Worm (Caenorhabditis elegans) whole organism, early embryonic: Measurements from ENCODE around the gene F55G7.5.

Experiments
- B0310.2 ChIP-seq: sonication (generic microtip); optimal IDR thresholded peaks from 2 replicates; lab custom pipeline; 2016; ENCODE audit warnings: mild to moderate bottlenecking, missing genetic modification characterization, missing compliant biosample characterization
- F13C5.2 ChIP-seq: sonication (generic microtip); optimal IDR thresholded peaks from 2 replicates; lab custom pipeline; 2017; ENCODE audit warnings: mild to moderate bottlenecking, missing genetic modification characterization, inconsistent platforms, missing compliant biosample characterization
- ama-1 ChIP-seq: fragments of 150-350 bp; optimal IDR thresholded peaks from 2 replicates; lab custom pipeline; 2014
- ceh-13 ChIP-seq: fragments of 200-800 bp; sonication (Bioruptor generic); optimal IDR thresholded peaks from 2 replicates; lab custom pipeline; 2018; ENCODE audit warnings: mild to moderate bottlenecking, missing genetic modification characterization, missing compliant biosample characterization
- flt-1 ChIP-seq: fragments of 200-800 bp; sonication (Bioruptor generic); IDR thresholded peaks from 2 replicates; pipeline ENCODE4 v1.3.6; 2022; ENCODE audit warnings: missing genetic modification characterization, missing compliant biosample characterization
- hmbx-1 ChIP-seq: sonication (generic microtip); optimal IDR thresholded peaks from 2 replicates; lab custom pipeline; 2016; ENCODE audit warnings: mild to moderate bottlenecking, missing genetic modification characterization, missing compliant biosample characterization
- hmg-4 ChIP-seq: fragments of 200-800 bp; sonication (Bioruptor generic); optimal IDR thresholded peaks from 2 replicates; lab custom pipeline; 2018; ENCODE audit warnings: mild to moderate bottlenecking, missing genetic modification characterization, missing compliant biosample characterization
- hnd-1 ChIP-seq: sonication (generic microtip); optimal IDR thresholded peaks from 2 replicates; lab custom pipeline; 2016; ENCODE audit warnings: missing genetic modification characterization, missing compliant biosample characterization
- pes-1 ChIP-seq: fragments of 200-800 bp; sonication (Bioruptor generic); IDR thresholded peaks from 2 replicates; pipeline ENCODE4 v1.3.6; 2022; ENCODE audit warnings: missing genetic modification reagents, missing genetic modification characterization, missing compliant biosample characterization
- scrt-1 ChIP-seq: fragments of 200-800 bp; sonication (Bioruptor generic); IDR thresholded peaks from 2 replicates; pipeline ENCODE4 v1.3.6; 2022; ENCODE audit warnings: missing genetic modification characterization, missing compliant biosample characterization
- sea-1 ChIP-seq: fragments of 200-800 bp; sonication (Bioruptor generic); conservative IDR thresholded peaks from 2 replicates; pipeline ENCODE4 v1.3.6; 2022; ENCODE audit warnings: missing genetic modification characterization, missing compliant biosample characterization
- tbx-37 ChIP-seq: fragments of 200-800 bp; sonication (Bioruptor generic); conservative IDR thresholded peaks from 2 replicates; pipeline ENCODE4 v1.3.6; 2022; ENCODE audit warnings: missing genetic modification reagents, missing genetic modification characterization, missing compliant biosample characterization

ce11 chrX:11934933-11935332, 3.8 kb downstream of the F55G7.5 start:
- TF ChIP-seq pes-1 (GFP tag; lab: Robert Waterston, UW), result peak; percentile 90
- peak; percentile 86 for TF ChIP-seq scrt-1 (GFP tag; lab: Robert Waterston, UW)
- TF ChIP-seq hmg-4, result peak; percentile 86
- TF ChIP-seq hnd-1, result peak; percentile 66
- peak; percentile 60 for TF ChIP-seq B0310.2 (tag; lab: Kevin White, UChicago)
- TF ChIP-seq hmbx-1 (tag; lab: Kevin White, UChicago), result no peak
- TF ChIP-seq flt-1 (GFP tag; lab: Robert Waterston, UW), result peak; percentile 83
- TF ChIP-seq tbx-37 (GFP tag; lab: Robert Waterston, UW), result peak; percentile 78
- TF ChIP-seq F13C5.2 (tag; lab: Kevin White, UChicago), result peak; percentile 80
- no peak for TF ChIP-seq ama-1 (lab: Kevin White, UChicago)
- peak; percentile 88 for TF ChIP-seq sea-1 (GFP tag; lab: Robert Waterston, UW)
- peak; percentile 71 for TF ChIP-seq ceh-13 (GFP tag; lab: Kevin White, UChicago)
